Fruit fly (Drosophila melanogaster): Measurements from ENCODE around the gene CG31524.

DNA sequence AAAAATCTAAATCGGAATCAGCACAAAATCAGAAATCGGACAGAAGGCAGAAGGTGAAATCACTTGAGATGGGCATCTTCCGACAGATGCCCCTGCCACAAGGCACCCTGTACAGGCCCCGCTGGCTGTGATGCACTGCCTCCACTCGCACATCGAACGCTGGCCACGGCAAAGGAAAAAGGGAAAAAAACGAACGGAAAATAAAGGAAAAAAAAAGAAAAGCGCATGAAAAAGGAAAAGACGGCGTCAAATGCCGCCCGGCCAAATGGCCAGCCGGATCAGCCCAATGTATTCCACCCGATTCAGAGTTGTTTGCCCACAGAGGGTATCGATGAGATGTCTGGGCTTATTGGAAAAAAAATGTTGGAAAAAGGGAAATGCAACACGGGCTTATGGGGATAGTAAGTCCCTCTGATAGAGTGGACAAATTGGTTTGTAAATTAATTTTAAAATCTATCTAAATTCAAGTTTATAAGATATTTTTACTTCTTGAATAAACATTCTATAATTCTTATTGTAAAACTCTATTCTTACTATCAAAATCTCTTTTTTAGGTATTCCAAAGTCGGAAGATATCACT is 17.1 kb upstream of the CG31524 start:
- TF ChIP-seq CoRest (tag; optimal IDR thresholded peaks at IDR 0.05) (peak; percentile 17), gcm (GFP tag; optimal IDR thresholded peaks at IDR 0.05) (no peak), Drgx (GFP tag; IDR thresholded peaks at IDR 0.05) (0 out of 2 replicates have a peak, but pooled peaks have one; percentile 26), CG5953 (GFP tag; IDR thresholded peaks at IDR 0.05) (no peak), CG10959 (GFP tag; IDR thresholded peaks at IDR 0.05) (no peak), CG13287 (GFP tag; IDR thresholded peaks at IDR 0.05; ENCODE audit: partially characterized antibody) (no peak), ttk (GFP tag; IDR thresholded peaks at IDR 0.05) (no peak), ato (GFP tag; IDR thresholded peaks at IDR 0.05; ENCODE audit: partially characterized antibody) (no peak), CG5245 (GFP tag; optimal IDR thresholded peaks at IDR 0.05) (no peak), CG12155 (GFP tag; optimal IDR thresholded peaks at IDR 0.05) (no peak), CG2875 (GFP tag; optimal IDR thresholded peaks at IDR 0.05) (no peak), peb (GFP tag; IDR thresholded peaks at IDR 0.05) (no peak), fd96Cb (tag; optimal IDR thresholded peaks at IDR 0.05) (peak; percentile 27), seq (GFP tag; IDR thresholded peaks at IDR 0.05) (no peak)

Data from whole organism, embryonic.